Worm (Caenorhabditis elegans): ENCODE data around the gene mrpl-44.

mrpl-44 gene

ce11 chrIII:9101212-9101611 lies 12.0 kb upstream of the mrpl-44 start, which contains the start of gene ZK507.1:
Gene ZK507.1 (minus strand): TSS chrIII:9101312.
- TF ChIP-seq ztf-26 (tag; optimal IDR thresholded peaks at IDR 0.05) (no peak), F33H1.4 (GFP tag; IDR thresholded peaks at IDR 0.05) (no peak), sptf-2 (GFP tag; optimal IDR thresholded peaks at IDR 0.05) (no peak), lag-1 (GFP tag; IDR thresholded peaks at IDR 0.05) (no peak), let-526 (GFP tag; IDR thresholded peaks at IDR 0.05) (no peak), athp-1 (tag; optimal IDR thresholded peaks at IDR 0.05) (no peak), F23B12.7 (tag; optimal IDR thresholded peaks at IDR 0.05; ENCODE audit: insufficient read depth) (no peak), D2030.7 (GFP tag; IDR thresholded peaks at IDR 0.05) (no peak), gei-17 (GFP tag; optimal IDR thresholded peaks at IDR 0.05) (no peak), zim-3 (tag; optimal IDR thresholded peaks at IDR 0.05) (no peak), rpc-1 (optimal IDR thresholded peaks at IDR 0.05) (no peak), rpc-1 (tag; optimal IDR thresholded peaks at IDR 0.05) (no peak), madf-10 (tag; optimal IDR thresholded peaks at IDR 0.05) (no peak), mes-4 (tag; optimal IDR thresholded peaks at IDR 0.05) (no peak), mxl-1 (tag; optimal IDR thresholded peaks at IDR 0.05) (no peak), T26A5.8 (tag; optimal IDR thresholded peaks at IDR 0.05) (no peak)

ce11 chrIII:9091392-9092291 lies 2.5 kb upstream of the mrpl-44 start, which contains the start of gene glp-1:
Gene glp-1 (plus strand): TSS chrIII:9092241.
- peak; percentile 66 for TF ChIP-seq madf-8 (GFP tag; conservative IDR thresholded peaks at IDR 0.05)
- no peak for TF ChIP-seq attf-5 (GFP tag; optimal IDR thresholded peaks at IDR 0.05)
- TF ChIP-seq xnd-1 (tag; optimal IDR thresholded peaks at IDR 0.05): peak; percentile 30
- TF ChIP-seq hlh-26 (GFP tag; conservative IDR thresholded peaks at IDR 0.05): no peak
- TF ChIP-seq dpl-1 (GFP tag; optimal IDR thresholded peaks at IDR 0.05): peak; percentile 65
- TF ChIP-seq mcd-1 (GFP tag; IDR thresholded peaks at IDR 0.05): no peak
- no peak for TF ChIP-seq hlh-12 (tag; optimal IDR thresholded peaks at IDR 0.05)
- no peak for TF ChIP-seq ccch-3 (GFP tag; optimal IDR thresholded peaks at IDR 0.05)
- TF ChIP-seq chd-7 (tag; optimal IDR thresholded peaks at IDR 0.05): no peak
- TF ChIP-seq lsl-1 (GFP tag; optimal IDR thresholded peaks at IDR 0.05): peak; percentile 95
- no peak for TF ChIP-seq ceh-58 (GFP tag; IDR thresholded peaks at IDR 0.05)
- TF ChIP-seq F33H1.4 (GFP tag; IDR thresholded peaks at IDR 0.05): 0 out of 2 replicates have a peak, but pooled peaks have one; percentile 42
- TF ChIP-seq ets-4 (GFP tag; optimal IDR thresholded peaks at IDR 0.05): no peak
- peak; percentile 61; the same call in 1 of the 2 replicates for TF ChIP-seq attf-3 (GFP tag; conservative IDR thresholded peaks at IDR 0.05)
- TF ChIP-seq mxl-1 (tag; optimal IDR thresholded peaks at IDR 0.05): no peak
- TF ChIP-seq rcor-1 (GFP tag; IDR thresholded peaks at IDR 0.05): no peak
- TF ChIP-seq D2030.7 (GFP tag; IDR thresholded peaks at IDR 0.05): peak; percentile 60; the same call in 1 of the 2 replicates
- peak; percentile 5; the same call in 1 of the 2 replicates for TF ChIP-seq hmg-1.2 (GFP tag; IDR thresholded peaks at IDR 0.05)
- peak; percentile 80; the same call in 1 of the 2 replicates for TF ChIP-seq madf-6 (GFP tag; IDR thresholded peaks at IDR 0.05)
- TF ChIP-seq ceh-91 (GFP tag; IDR thresholded peaks at IDR 0.05): peak; percentile 46; the same call in 1 of the 2 replicates
- TF ChIP-seq snpc-3.4 (tag; optimal IDR thresholded peaks at IDR 0.05): peak; percentile 32
- TF ChIP-seq C06A6.2 (GFP tag; conservative IDR thresholded peaks at IDR 0.05): no peak
- peak; percentile 31 for TF ChIP-seq lin-54 (GFP tag; optimal IDR thresholded peaks at IDR 0.05)
- TF ChIP-seq nfya-1 (tag; optimal IDR thresholded peaks at IDR 0.05; ENCODE audit: borderline replicate concordance, insufficient read depth): no peak
- peak; percentile 91 for TF ChIP-seq efl-1 (GFP tag; optimal IDR thresholded peaks at IDR 0.05)

Data from whole organism, young adult.